Worm (Caenorhabditis elegans) whole organism, L4/young adult: ENCODE measurements around the gene M28.4.

Experiments used
- W03F9.2 ChIP-seq: fragments of 150-350 bp; optimal IDR thresholded peaks from 2 replicates; lab custom pipeline; 2014; ENCODE audit warnings: missing biosample characterization, missing genetic modification characterization
- dao-5 ChIP-seq: sonication (generic microtip); optimal IDR thresholded peaks from 2 replicates; lab custom pipeline; 2016; ENCODE audit warnings: missing genotype, missing genetic modification characterization, moderate library complexity, missing compliant biosample characterization
- him-1 ChIP-seq: sonication (generic microtip); optimal IDR thresholded peaks from 2 replicates; lab custom pipeline; 2016; ENCODE audit warnings: missing genotype, missing genetic modification reagents, missing genetic modification characterization, missing compliant biosample characterization

The M28.4 gene

DNA sequence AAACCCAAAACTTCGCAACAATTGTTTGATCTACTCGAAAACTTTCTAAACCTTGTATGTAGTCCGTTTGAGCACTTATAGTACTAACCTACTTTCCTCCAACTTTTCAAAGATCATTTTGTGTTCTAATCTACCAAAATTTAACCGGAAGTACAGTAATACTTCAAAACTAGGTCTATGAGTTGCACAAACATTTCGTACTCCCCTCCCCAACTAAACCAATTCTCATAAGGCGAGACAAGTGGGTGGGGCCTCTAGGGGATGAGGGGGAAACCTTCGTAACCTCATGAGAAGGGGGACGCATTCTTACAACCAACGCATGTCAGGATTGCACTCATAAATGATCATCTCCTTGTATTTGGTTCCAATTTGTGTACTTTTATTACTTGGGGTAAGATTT, 21.5 kb upstream of the M28.4 start, which contains the start of gene cutl-9:
TSS of gene cutl-9 (plus strand) at position 301 of the 400 bp plus-strand sequence.
- no peak for TF ChIP-seq W03F9.2
- no peak for TF ChIP-seq him-1 (tag; lab: Kevin White, UChicago)
- no peak for TF ChIP-seq dao-5 (tag; lab: Kevin White, UChicago)

- TF ChIP-seq dao-5 (tag; lab: Kevin White, UChicago) (no peak), him-1 (tag; lab: Kevin White, UChicago) (no peak), W03F9.2 (no peak)
Measured at ce11 chrII:10627086-10627485, 16.4 kb upstream of the M28.4 start.

ce11 chrII:10627963-10628362, 15.5 kb upstream of the M28.4 start, which contains the start of gene M28.8:
Gene M28.8, plus strand, starts transcription at chrII:10628263.
- TF ChIP-seq W03F9.2: no peak
- no peak for TF ChIP-seq him-1 (tag; lab: Kevin White, UChicago)
- no peak for TF ChIP-seq dao-5 (tag; lab: Kevin White, UChicago)

DNA sequence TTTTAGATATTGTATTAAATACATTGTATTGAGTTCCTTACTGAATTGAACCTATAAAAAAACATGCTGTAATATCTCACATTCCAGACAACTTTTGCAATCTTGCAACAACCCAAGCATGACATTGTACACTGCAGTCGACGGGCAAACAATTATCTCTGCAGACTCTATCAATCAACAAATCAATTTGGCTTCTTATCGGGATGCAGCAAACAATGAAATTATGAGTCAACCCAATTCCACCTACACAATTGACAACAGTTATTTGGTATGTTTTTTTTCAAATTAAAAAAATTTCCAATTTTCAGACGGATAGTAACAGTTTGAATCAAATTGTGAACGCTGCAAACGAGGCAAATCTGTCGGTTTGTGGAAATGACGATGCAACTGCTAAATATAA, 12.6 kb upstream of the M28.4 start:
- TF ChIP-seq him-1 (tag; lab: Kevin White, UChicago) (no peak), W03F9.2 (no peak), dao-5 (tag; lab: Kevin White, UChicago) (no peak)

- no peak for TF ChIP-seq dao-5 (tag; lab: Kevin White, UChicago)
- no peak for TF ChIP-seq him-1 (tag; lab: Kevin White, UChicago)
- no peak for TF ChIP-seq W03F9.2
Measured at ce11 chrII:10639110-10639509, 4.4 kb upstream of the M28.4 start, which contains the start of gene M28.9. Gene M28.9, plus strand, starts transcription at chrII:10639410.

- no peak for TF ChIP-seq dao-5 (tag; lab: Kevin White, UChicago)
- no peak for TF ChIP-seq W03F9.2
- TF ChIP-seq him-1 (tag; lab: Kevin White, UChicago): no peak
Measured at ce11 chrII:10646901-10647566, 3.5 kb downstream of the M28.4 start, which contains the start of gene M28.10. Gene M28.10, plus strand, starts transcription at chrII:10647516.

ce11 chrII:10652112-10652511, 8.6 kb downstream of the M28.4 start, which contains the start of gene nphp-1:
Gene nphp-1, minus strand, starts transcription at chrII:10652256.
- TF ChIP-seq W03F9.2: no peak
- TF ChIP-seq dao-5 (tag; lab: Kevin White, UChicago): no peak
- no peak for TF ChIP-seq him-1 (tag; lab: Kevin White, UChicago)

ce11 chrII:10653559-10653958, 10.1 kb downstream of the M28.4 start:
- no peak for TF ChIP-seq dao-5 (tag; lab: Kevin White, UChicago)
- no peak for TF ChIP-seq him-1 (tag; lab: Kevin White, UChicago)
- no peak for TF ChIP-seq W03F9.2

ce11 chrII:10654435-10654834, 10.9 kb downstream of the M28.4 start:
- TF ChIP-seq dao-5 (tag; lab: Kevin White, UChicago) (no peak), him-1 (tag; lab: Kevin White, UChicago) (no peak), W03F9.2 (no peak)

DNA sequence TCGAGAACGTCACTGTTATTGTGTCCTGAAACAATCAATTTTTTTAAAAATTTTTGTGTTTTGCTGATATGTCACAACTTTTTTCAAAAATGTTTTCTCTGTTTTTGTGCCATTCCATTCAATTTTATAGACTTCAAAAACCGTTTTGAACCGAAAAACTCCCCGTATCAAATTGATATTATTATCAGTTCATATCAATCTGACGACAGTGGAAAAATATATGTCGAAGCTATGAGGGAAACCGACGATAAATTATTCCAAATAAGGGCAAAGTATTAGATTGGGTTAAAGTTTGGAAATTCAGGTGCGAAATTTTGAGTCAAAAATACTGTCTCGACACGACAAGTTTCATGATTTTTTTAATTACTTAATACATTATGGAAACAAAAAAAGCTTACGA, 12.9 kb downstream of the M28.4 start:
- TF ChIP-seq him-1 (tag; lab: Kevin White, UChicago) (no peak), W03F9.2 (no peak), dao-5 (tag; lab: Kevin White, UChicago) (no peak)

DNA sequence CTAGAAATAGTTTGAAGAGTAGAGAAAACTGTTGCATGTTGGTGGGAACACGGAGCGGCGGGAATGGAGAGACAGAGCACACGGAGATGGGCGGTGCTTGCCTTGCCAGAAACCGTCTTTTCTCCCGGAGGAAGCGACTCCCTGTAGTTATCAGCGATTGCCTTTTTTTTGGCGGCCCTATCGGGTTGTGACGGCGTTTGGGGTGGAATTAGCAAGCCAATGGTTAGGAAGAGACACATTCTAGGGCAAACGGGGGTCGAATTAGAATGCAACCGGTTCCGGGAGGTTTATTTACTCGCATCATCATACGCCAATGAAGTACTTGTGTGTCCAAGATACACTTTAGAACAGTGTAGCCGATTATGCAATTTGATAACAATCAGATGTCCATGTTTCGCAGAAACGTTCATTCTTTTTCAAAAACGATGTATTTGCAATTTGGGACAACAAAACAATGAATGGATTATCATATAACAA, 14.2 kb downstream of the M28.4 start, which contains the start of gene lact-3:
TSS of gene lact-3 (minus strand) at position 51 of the 477 bp plus-strand sequence.
- TF ChIP-seq him-1 (tag; lab: Kevin White, UChicago) (no peak), W03F9.2 (no peak), dao-5 (tag; lab: Kevin White, UChicago) (no peak)

DNA sequence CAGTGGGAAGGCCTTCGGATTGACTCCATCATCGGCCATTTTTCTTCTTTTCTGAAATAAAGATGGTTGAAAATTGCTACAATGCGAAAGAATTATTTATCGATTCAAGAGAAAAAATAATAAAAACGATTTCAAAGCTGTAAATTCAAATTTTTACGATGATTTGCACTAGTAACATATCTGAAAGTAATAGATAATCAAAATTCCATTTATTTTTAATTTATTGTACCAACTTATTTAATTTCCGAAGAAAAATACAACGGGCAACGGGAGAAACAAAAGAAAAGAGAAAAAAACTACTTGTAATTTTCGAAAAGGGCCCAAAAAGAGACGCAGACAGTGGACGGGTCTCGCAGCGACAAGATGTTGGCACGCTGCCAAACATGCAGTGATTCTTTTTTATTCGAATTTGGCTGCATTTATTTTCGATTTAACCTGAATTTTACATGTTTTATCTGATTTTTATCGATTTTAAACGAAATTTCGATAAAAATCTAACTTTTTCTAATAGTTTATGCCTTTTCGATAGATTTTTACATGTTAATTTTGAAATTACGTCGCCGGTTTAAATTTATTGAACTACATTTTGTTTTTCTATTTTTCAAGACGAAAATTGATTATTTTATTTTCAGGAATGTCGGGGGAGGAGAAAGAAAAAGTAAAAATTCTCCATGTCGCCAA, 15.2 kb downstream of the M28.4 start, which contains the start of the genes snu-13 and rsp-7:
TSS of gene snu-13 (minus strand) at position 51 of the 681 bp plus-strand sequence.
TSS of gene rsp-7 (plus strand) at position 631 of the 681 bp plus-strand sequence.
- TF ChIP-seq dao-5 (tag; lab: Kevin White, UChicago): no peak
- peak; percentile 90 for TF ChIP-seq W03F9.2
- no peak for TF ChIP-seq him-1 (tag; lab: Kevin White, UChicago)

DNA sequence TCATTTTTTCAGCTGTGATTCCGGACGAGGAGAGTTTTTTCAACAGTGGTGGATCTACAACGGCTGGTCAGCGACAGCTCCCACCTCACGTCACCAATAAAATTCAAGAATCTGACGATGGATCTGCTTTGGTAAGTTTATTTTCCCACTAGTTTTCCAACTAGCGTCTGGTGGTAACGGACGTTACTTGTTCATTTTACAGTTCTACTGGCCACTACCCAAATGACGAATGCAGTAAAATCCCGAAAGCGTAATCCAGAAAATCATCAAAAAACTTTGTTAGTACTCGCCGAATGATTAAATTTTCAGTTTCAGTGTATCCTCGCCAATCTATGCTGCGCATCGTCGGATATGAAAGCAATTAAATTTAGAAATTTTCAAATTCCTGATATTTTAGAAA, 16.1 kb downstream of the M28.4 start:
- TF ChIP-seq W03F9.2: no peak
- no peak for TF ChIP-seq dao-5 (tag; lab: Kevin White, UChicago)
- TF ChIP-seq him-1 (tag; lab: Kevin White, UChicago): no peak

DNA sequence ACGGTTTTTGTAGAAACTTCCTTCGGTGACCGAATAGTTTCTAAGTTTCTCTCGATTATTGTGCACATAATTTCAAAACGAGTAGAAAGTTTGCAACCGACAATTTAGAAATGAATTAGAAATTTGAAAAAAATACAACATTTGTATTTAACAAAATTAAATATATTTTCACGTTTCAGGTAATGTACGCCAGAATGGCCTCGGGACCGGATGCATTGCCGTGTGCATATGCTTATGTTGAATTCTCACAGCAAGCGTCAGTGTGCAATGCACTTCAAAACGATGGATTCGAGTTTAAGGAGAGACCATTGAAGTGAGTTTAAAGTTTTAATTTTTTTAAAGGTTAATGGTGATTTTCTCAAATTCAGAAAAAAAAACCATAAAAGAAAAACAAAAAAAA, 17.4 kb downstream of the M28.4 start, which contains the start of gene marc-2:
TSS of gene marc-2 (minus strand) at position 101 of the 400 bp plus-strand sequence.
- TF ChIP-seq dao-5 (tag; lab: Kevin White, UChicago): no peak
- TF ChIP-seq W03F9.2: no peak
- TF ChIP-seq him-1 (tag; lab: Kevin White, UChicago): no peak
